Fruit fly (Drosophila melanogaster): ENCODE measurements around the gene BI-1.
A peak's percentile ranks its signal among the peaks of the same experiment; 100 is the strongest.

The BI-1 gene

DNA sequence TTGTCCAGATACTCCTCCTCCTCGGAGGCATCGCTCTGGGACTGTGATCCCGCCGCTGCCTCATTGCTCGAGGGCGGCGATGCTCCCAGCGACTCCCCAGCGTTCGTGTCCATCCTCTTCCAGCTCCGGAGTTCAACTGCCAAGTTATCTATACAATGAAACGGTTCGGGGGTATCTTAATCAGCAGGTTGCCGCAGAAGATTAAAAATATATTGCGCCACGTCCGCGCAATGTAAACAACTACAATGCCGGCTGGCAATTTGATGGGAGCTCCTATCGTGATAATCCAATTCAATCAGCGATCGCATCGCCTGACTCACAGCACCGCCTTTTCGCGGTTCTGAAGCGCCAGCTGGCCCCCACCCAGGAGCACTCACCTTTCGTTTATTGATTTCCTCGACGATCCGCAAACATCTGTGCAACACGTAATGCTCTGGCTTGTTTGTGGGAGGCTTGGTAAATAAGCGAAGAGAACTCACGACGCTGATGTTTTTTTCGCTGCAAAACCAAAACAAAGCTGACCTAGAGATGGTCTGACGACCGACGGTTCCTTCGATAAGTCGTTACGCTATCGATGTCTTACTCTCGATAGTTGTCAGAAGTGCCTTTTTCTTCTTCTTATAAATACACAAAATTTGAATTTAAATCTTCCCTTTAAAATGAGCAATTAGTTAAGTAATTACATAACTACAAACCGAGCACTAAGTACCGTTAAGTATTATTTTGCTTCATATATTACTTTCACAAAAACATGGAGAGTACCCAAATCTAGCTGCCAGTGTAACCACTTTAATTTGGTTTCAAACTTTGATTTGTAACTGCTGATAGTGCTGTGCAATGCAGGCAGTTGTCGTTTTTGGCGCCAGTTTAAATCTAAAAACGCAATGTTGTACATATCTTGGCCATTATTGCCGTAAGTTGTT, 19.1 kb downstream of the BI-1 start, which contains the start of gene cert (continued):
- TF ChIP-seq hb (GFP tag; IDR thresholded peaks at IDR 0.05; ENCODE audit: partially characterized antibody) (peak; percentile 86), CG4424 (GFP tag; optimal IDR thresholded peaks at IDR 0.05) (peak; percentile 43), zfh2 (GFP tag; optimal IDR thresholded peaks at IDR 0.05) (no peak), Sox102F (GFP tag; optimal IDR thresholded peaks at IDR 0.05) (no peak), CG15269 (tag; optimal IDR thresholded peaks at IDR 0.05) (no peak), Deaf1 (tag; optimal IDR thresholded peaks at IDR 0.05) (peak; percentile 12), CG11695 (GFP tag; IDR thresholded peaks at IDR 0.05) (0 out of 3 replicates have a peak, but pooled peaks have one; percentile 40), bab2 (GFP tag; optimal IDR thresholded peaks at IDR 0.05) (peak; percentile 35), Scr (GFP tag; IDR thresholded peaks at IDR 0.05; ENCODE audit: partially characterized antibody) (peak; percentile 92), CG17568 (GFP tag; optimal IDR thresholded peaks at IDR 0.05) (peak; percentile 33), CG14860 (GFP tag; IDR thresholded peaks at IDR 0.05; ENCODE audit: partially characterized antibody) (peak; percentile 88), CG9437 (GFP tag; optimal IDR thresholded peaks at IDR 0.05) (no peak), chm (GFP tag; IDR thresholded peaks at IDR 0.05) (0 out of 2 replicates have a peak, but pooled peaks have one; percentile 14), Ets65A (GFP tag) (peak; percentile 94), CG42726 (GFP tag; IDR thresholded peaks at IDR 0.05; ENCODE audit: partially characterized antibody) (peak; percentile 80; the same call in 1 of the 2 replicates), grau (tag; optimal IDR thresholded peaks at IDR 0.05) (peak; percentile 29), CG7786 (GFP tag; optimal IDR thresholded peaks at IDR 0.05) (peak; percentile 36), repo (GFP tag; optimal IDR thresholded peaks at IDR 0.05) (no peak), Rfx (GFP tag; IDR thresholded peaks at IDR 0.05) (0 out of 2 replicates have a peak, but pooled peaks have one; percentile 30), p53 (GFP tag; optimal IDR thresholded peaks at IDR 0.05) (peak; percentile 38), gsb-n (tag; optimal IDR thresholded peaks at IDR 0.05) (peak; percentile 37)

DNA sequence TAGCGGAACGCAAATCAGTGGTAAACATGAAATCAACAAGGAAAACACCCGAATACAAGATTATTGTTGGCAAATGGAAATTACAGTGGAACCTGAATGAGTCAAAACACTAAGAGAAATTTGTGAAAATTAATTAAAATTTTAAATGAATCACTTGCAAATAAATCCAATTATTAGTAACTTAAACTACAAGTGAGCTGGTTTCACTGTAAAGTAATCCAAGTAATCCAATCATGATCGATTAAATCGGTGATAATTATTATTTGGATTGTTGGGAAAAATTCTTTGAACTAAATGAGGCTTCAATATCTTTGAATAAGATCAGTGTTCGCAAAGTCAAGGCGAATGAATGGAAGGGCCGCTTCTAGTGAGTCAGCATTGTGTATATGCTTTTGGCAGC, 20.3 kb downstream of the BI-1 start:
- no peak for TF ChIP-seq ci (GFP tag; IDR thresholded peaks at IDR 0.05)
- no peak for TF ChIP-seq vfl (GFP tag; optimal IDR thresholded peaks at IDR 0.05)
- TF ChIP-seq PHDP (tag; optimal IDR thresholded peaks at IDR 0.05) = peak; percentile 38
- TF ChIP-seq NfI (GFP tag; optimal IDR thresholded peaks at IDR 0.05) = peak; percentile 33
- peak; percentile 41 for TF ChIP-seq Oli (tag; optimal IDR thresholded peaks at IDR 0.05)
- peak in 1 of 2 experiments; percentile 18 for TF ChIP-seq bsh (GFP tag; optimal IDR thresholded peaks at IDR 0.05)
- TF ChIP-seq eve (GFP tag; optimal IDR thresholded peaks at IDR 0.05) = peak in 1 of 2 experiments; percentile 26
- peak; percentile 65 for TF ChIP-seq CG15269 (tag; optimal IDR thresholded peaks at IDR 0.05)
- peak; percentile 27; the same call in 1 of the 2 replicates for TF ChIP-seq CG10366 (GFP tag; IDR thresholded peaks at IDR 0.05)
- peak; percentile 49 for TF ChIP-seq Med (GFP tag)
- TF ChIP-seq CG7786 (GFP tag; optimal IDR thresholded peaks at IDR 0.05) = no peak
- 0 out of 2 replicates have a peak, but pooled peaks have one; percentile 34 for TF ChIP-seq H2.0 (GFP tag; IDR thresholded peaks at IDR 0.05)
- TF ChIP-seq HmgZ (tag; optimal IDR thresholded peaks at IDR 0.05) = no peak
- TF ChIP-seq Hmr (GFP tag; optimal IDR thresholded peaks at IDR 0.05) = peak; percentile 0
- peak; percentile 33 for TF ChIP-seq sug (tag; optimal IDR thresholded peaks at IDR 0.05)
- TF ChIP-seq YL-1 (GFP tag; optimal IDR thresholded peaks at IDR 0.05) = no peak
- no peak for TF ChIP-seq repo (GFP tag; optimal IDR thresholded peaks at IDR 0.05)
- TF ChIP-seq row (GFP tag; IDR thresholded peaks at IDR 0.05) = peak; percentile 51
- no peak for TF ChIP-seq lov (optimal IDR thresholded peaks at IDR 0.05)
- no peak for TF ChIP-seq lov (GFP tag; IDR thresholded peaks at IDR 0.05)
- TF ChIP-seq lbe (GFP tag; optimal IDR thresholded peaks at IDR 0.05) = no peak
- TF ChIP-seq lab (GFP tag; optimal IDR thresholded peaks at IDR 0.05) = peak; percentile 55
- peak; percentile 16 for TF ChIP-seq nmo (GFP tag; optimal IDR thresholded peaks at IDR 0.05)
- 0 out of 3 replicates have a peak, but pooled peaks have one; percentile 17 for TF ChIP-seq CG17361 (GFP tag; IDR thresholded peaks at IDR 0.05)
- peak; percentile 31 for TF ChIP-seq Hsf (GFP tag; optimal IDR thresholded peaks at IDR 0.05)
- 0 out of 2 replicates have a peak, but pooled peaks have one; percentile 14 for TF ChIP-seq CG31441 (GFP tag; IDR thresholded peaks at IDR 0.05)
- no peak for TF ChIP-seq ttk (GFP tag; IDR thresholded peaks at IDR 0.05)
- no peak for TF ChIP-seq her (GFP tag; optimal IDR thresholded peaks at IDR 0.05)
- TF ChIP-seq CG9932 (GFP tag; IDR thresholded peaks at IDR 0.05) = peak; percentile 34; the same call in 1 of the 2 replicates
- TF ChIP-seq tgo (GFP tag; IDR thresholded peaks at IDR 0.05) = no peak
